Worm (Caenorhabditis elegans) whole organism, late embryonic: ENCODE data around the gene nspd-2.

Experiments used
- C08G9.2 ChIP-seq: sonication (generic microtip); optimal IDR thresholded peaks from 2 replicates; lab custom pipeline; 2016; ENCODE audit warnings: mild to moderate bottlenecking, missing genetic modification characterization, moderate library complexity, missing compliant biosample characterization
- K02D7.2 ChIP-seq: sonication (generic microtip); optimal IDR thresholded peaks from 2 replicates; lab custom pipeline; 2017; ENCODE audit warnings: mild to moderate bottlenecking, missing genetic modification characterization, missing compliant biosample characterization
- Y22D7AL.16 ChIP-seq: sonication (generic microtip); optimal IDR thresholded peaks from 2 replicates; lab custom pipeline; 2016; ENCODE audit warnings: missing genetic modification characterization, missing compliant biosample characterization
- ahr-1 ChIP-seq: sonication (generic microtip); optimal IDR thresholded peaks from 2 replicates; lab custom pipeline; 2016; ENCODE audit warnings: missing genetic modification characterization, missing compliant biosample characterization
- ceh-14 ChIP-seq: sonication (generic microtip); optimal IDR thresholded peaks from 2 replicates; lab custom pipeline; 2016; ENCODE audit warnings: missing genotype, missing genetic modification characterization, missing compliant biosample characterization
- ceh-30 ChIP-seq: fragments of 150-350 bp; optimal IDR thresholded peaks from 2 replicates; lab custom pipeline; 2014; ENCODE audit warnings: missing biosample characterization, missing genetic modification characterization
- ceh-31 ChIP-seq: sonication (generic microtip); optimal IDR thresholded peaks from 2 replicates; lab custom pipeline; 2016; ENCODE audit warnings: missing genetic modification characterization, missing compliant biosample characterization
- ceh-34 ChIP-seq: sonication (generic microtip); optimal IDR thresholded peaks from 2 replicates; lab custom pipeline; 2016; ENCODE audit warnings: mild to moderate bottlenecking, missing genetic modification characterization, missing compliant biosample characterization
- dve-1 ChIP-seq: sonication (generic microtip); optimal IDR thresholded peaks from 2 replicates; lab custom pipeline; 2017; ENCODE audit warnings: antibody characterized with exemption, mild to moderate bottlenecking, missing genetic modification characterization, missing compliant biosample characterization
- elt-4 ChIP-seq: sonication (generic microtip); optimal IDR thresholded peaks from 2 replicates; lab custom pipeline; 2016; ENCODE audit warnings: missing genetic modification characterization, missing compliant biosample characterization
- ets-4 ChIP-seq: sonication (generic microtip); optimal IDR thresholded peaks from 2 replicates; lab custom pipeline; 2016; ENCODE audit warnings: missing genetic modification characterization, missing compliant biosample characterization
- eyg-1 ChIP-seq: sonication (generic microtip); optimal IDR thresholded peaks from 2 replicates; lab custom pipeline; 2016; ENCODE audit warnings: missing genotype, missing genetic modification characterization, missing compliant biosample characterization
- fax-1 ChIP-seq: sonication (generic microtip); optimal IDR thresholded peaks from 2 replicates; lab custom pipeline; 2016; ENCODE audit warnings: missing genotype, missing genetic modification characterization, missing compliant biosample characterization
- gmeb-2 ChIP-seq: sonication (generic microtip); optimal IDR thresholded peaks from 2 replicates; lab custom pipeline; 2016; ENCODE audit warnings: missing genetic modification characterization, inconsistent platforms, missing compliant biosample characterization
- hlh-13 ChIP-seq: fragments of 200-800 bp; sonication (Bioruptor generic); optimal IDR thresholded peaks from 2 replicates; lab custom pipeline; 2018; ENCODE audit warnings: mild to moderate bottlenecking, missing genetic modification characterization, missing compliant biosample characterization
- hlh-15 ChIP-seq: sonication (generic microtip); optimal IDR thresholded peaks from 2 replicates; lab custom pipeline; 2016; ENCODE audit warnings: missing genetic modification characterization, missing compliant biosample characterization
- nfya-1 ChIP-seq: sonication (generic microtip); optimal IDR thresholded peaks from 2 replicates; lab custom pipeline; 2017; ENCODE audit warnings: missing genetic modification characterization, mild to moderate bottlenecking, missing compliant biosample characterization, antibody characterized with exemption, moderate library complexity
- nhr-11 ChIP-seq: fragments of 150-350 bp; optimal IDR thresholded peaks from 2 replicates; lab custom pipeline; 2014; ENCODE audit warnings: missing biosample characterization, missing genetic modification characterization
- npax-4 ChIP-seq: sonication (generic microtip); optimal IDR thresholded peaks from 2 replicates; lab custom pipeline; 2016; ENCODE audit warnings: missing genetic modification characterization, missing compliant biosample characterization
- odd-2 ChIP-seq: sonication (generic microtip); optimal IDR thresholded peaks from 2 replicates; lab custom pipeline; 2017; ENCODE audit warnings: antibody characterized with exemption, mild to moderate bottlenecking, missing genetic modification characterization, missing compliant biosample characterization
- pha-2 ChIP-seq: sonication (generic microtip); optimal IDR thresholded peaks from 2 replicates; lab custom pipeline; 2017; ENCODE audit warnings: mild to moderate bottlenecking, missing genetic modification characterization, missing compliant biosample characterization
- pha-4 ChIP-seq: fragments of 150-350 bp; optimal IDR thresholded peaks from 2 replicates; lab custom pipeline; 2018; ENCODE audit warnings: missing biosample characterization, missing genetic modification reagents, missing genetic modification characterization
- pqm-1 ChIP-seq: sonication (generic microtip); optimal IDR thresholded peaks from 2 replicates; lab custom pipeline; 2016; ENCODE audit warnings: missing genetic modification characterization, missing compliant biosample characterization
- ref-2 ChIP-seq: sonication (generic microtip); optimal IDR thresholded peaks from 2 replicates; lab custom pipeline; 2016; ENCODE audit warnings: missing genetic modification characterization, missing compliant biosample characterization
- sox-2 ChIP-seq: fragments of 200-800 bp; sonication (Bioruptor generic); IDR thresholded peaks from 2 replicates; pipeline ENCODE4 v1.3.6; 2022; ENCODE audit warnings: missing genetic modification reagents, missing genetic modification characterization, missing compliant biosample characterization
- sox-4 ChIP-seq: sonication (generic microtip); optimal IDR thresholded peaks from 2 replicates; lab custom pipeline; 2017; ENCODE audit warnings: mild to moderate bottlenecking, missing genetic modification characterization, inconsistent platforms, missing compliant biosample characterization
- tbx-7 ChIP-seq: sonication (generic microtip); optimal IDR thresholded peaks from 2 replicates; lab custom pipeline; 2016; ENCODE audit warnings: missing genotype, missing genetic modification characterization, missing compliant biosample characterization
- ttx-3 ChIP-seq: sonication (generic microtip); optimal IDR thresholded peaks from 2 replicates; lab custom pipeline; 2016; ENCODE audit warnings: missing genetic modification reagents, missing genetic modification characterization, missing compliant biosample characterization
- unc-3 ChIP-seq, 2 experiments: fragments of 200-800 bp in 1 of 2; sonication (Bioruptor generic) in 1 of 2; sonication (generic microtip) in 1 of 2; conservative IDR thresholded peaks in 1 of 2; optimal IDR thresholded peaks in 1 of 2; 2 replicates each; pipeline versions ENCODE4 v1.3.6 to Lab custom; 2016 to 2022; ENCODE audit warnings: missing compliant biosample characterization in 2 of 2, missing genetic modification characterization in 2 of 2, missing genetic modification reagents in 1 of 2
- unc-42 ChIP-seq: sonication (generic microtip); optimal IDR thresholded peaks from 2 replicates; lab custom pipeline; 2016; ENCODE audit warnings: missing genotype, missing genetic modification characterization, missing compliant biosample characterization
- unc-55 ChIP-seq: sonication (generic microtip); optimal IDR thresholded peaks from 2 replicates; lab custom pipeline; 2017; ENCODE audit warnings: missing biosample characterization, missing genetic modification reagents, missing genetic modification characterization
- unc-86 ChIP-seq: sonication (generic microtip); optimal IDR thresholded peaks from 2 replicates; lab custom pipeline; 2016; ENCODE audit warnings: missing genetic modification characterization, missing compliant biosample characterization
- zip-5 ChIP-seq: sonication (generic microtip); optimal IDR thresholded peaks from 2 replicates; lab custom pipeline; 2016; ENCODE audit warnings: missing genetic modification characterization, missing compliant biosample characterization

Gene nspd-2

ce11 chrIV:9878893-9879379 is 35.1 kb downstream of the nspd-2 start, which contains the start of gene nhr-4:
Gene nhr-4, plus strand, starts transcription at chrIV:9879329.
- TF ChIP-seq ceh-14 (tag; lab: Kevin White, UChicago), result no peak
- no peak for TF ChIP-seq zip-5 (tag; lab: Kevin White, UChicago)
- no peak for TF ChIP-seq unc-86 (tag; lab: Kevin White, UChicago)
- TF ChIP-seq ceh-34, result no peak
- no peak for TF ChIP-seq ets-4 (tag; lab: Kevin White, UChicago)
- TF ChIP-seq ttx-3 (tag; lab: Kevin White, UChicago), result no peak
- no peak for TF ChIP-seq odd-2
- no peak for TF ChIP-seq pha-2 (tag; lab: Kevin White, UChicago)
- TF ChIP-seq ahr-1 (tag; lab: Kevin White, UChicago), result no peak
- TF ChIP-seq ceh-31 (tag; lab: Kevin White, UChicago), result no peak
- TF ChIP-seq elt-4 (tag; lab: Kevin White, UChicago), result no peak
- no peak for TF ChIP-seq ref-2 (tag; lab: Kevin White, UChicago)
- no peak for TF ChIP-seq sox-2 (GFP tag; lab: Robert Waterston, UW)
- TF ChIP-seq hlh-15, result no peak
- no peak for TF ChIP-seq nhr-11 (tag; lab: Kevin White, UChicago)
- no peak for TF ChIP-seq dve-1 (tag; lab: Kevin White, UChicago)
- TF ChIP-seq sox-4, result no peak
- no peak for TF ChIP-seq npax-4 (tag; lab: Kevin White, UChicago)
- no peak for TF ChIP-seq K02D7.2 (tag; lab: Kevin White, UChicago)
- no peak for TF ChIP-seq hlh-13 (GFP tag; lab: Kevin White, UChicago)

- peak; percentile 44 for TF ChIP-seq ceh-31 (tag; lab: Kevin White, UChicago)
- no peak for TF ChIP-seq ahr-1 (tag; lab: Kevin White, UChicago)
- no peak for TF ChIP-seq gmeb-2
- peak; percentile 16 for TF ChIP-seq nfya-1 (tag; lab: Kevin White, UChicago)
- TF ChIP-seq unc-42 (tag; lab: Kevin White, UChicago), result peak; percentile 86
- TF ChIP-seq ceh-14 (tag; lab: Kevin White, UChicago), result no peak
- TF ChIP-seq dve-1 (tag; lab: Kevin White, UChicago), result peak; percentile 2
- TF ChIP-seq unc-55 (GFP tag; lab: Kevin White, UChicago), result peak; percentile 28
Measured at ce11 chrIV:9884257-9884656, 40.4 kb downstream of the nspd-2 start, which contains the start of the genes prp-18 and mccc-1. Gene prp-18, minus strand, starts transcription at chrIV:9884383. Gene mccc-1, plus strand, starts transcription at chrIV:9884570.

ce11 chrIV:9889857-9890256 is 46.0 kb downstream of the nspd-2 start, which contains the start of gene ttbk-3:
Gene ttbk-3, minus strand, starts transcription at chrIV:9889957.
- TF ChIP-seq hlh-15, result no peak
- no peak for TF ChIP-seq ceh-30 (tag; lab: Kevin White, UChicago)
- TF ChIP-seq Y22D7AL.16 (tag; lab: Kevin White, UChicago), result no peak
- no peak for TF ChIP-seq pqm-1 (tag; lab: Kevin White, UChicago)
- TF ChIP-seq sox-4, result no peak
- TF ChIP-seq sox-2 (GFP tag; lab: Robert Waterston, UW), result no peak
- TF ChIP-seq gmeb-2, result no peak
- TF ChIP-seq fax-1 (tag; lab: Kevin White, UChicago), result no peak
- no peak for TF ChIP-seq tbx-7 (tag; lab: Kevin White, UChicago)
- TF ChIP-seq C08G9.2 (tag; lab: Kevin White, UChicago), result no peak
- no peak for TF ChIP-seq eyg-1 (tag; lab: Kevin White, UChicago)
- TF ChIP-seq hlh-13 (GFP tag; lab: Kevin White, UChicago), result no peak
- TF ChIP-seq unc-3 (GFP tag; conservative IDR thresholded peaks at IDR 0.05; lab: Robert Waterston, UW), result no peak
- no peak for TF ChIP-seq unc-3 (tag; optimal IDR thresholded peaks at IDR 0.05; lab: Kevin White, UChicago)

- TF ChIP-seq unc-3 (GFP tag; conservative IDR thresholded peaks at IDR 0.05; lab: Robert Waterston, UW) (no peak), unc-3 (tag; optimal IDR thresholded peaks at IDR 0.05; lab: Kevin White, UChicago) (no peak), pha-4 (tag; lab: Kevin White, UChicago) (no peak)
Measured at ce11 chrIV:9891938-9892337, 48.1 kb downstream of the nspd-2 start, which contains the start of gene F32B6.4. Gene F32B6.4, minus strand, starts transcription at chrIV:9892038.
